Fruit fly (Drosophila melanogaster): Measurements from ENCODE around the gene CG5177.
A peak's percentile ranks its signal among the peaks of the same experiment; 100 is the strongest.

The CG5177 gene

DNA sequence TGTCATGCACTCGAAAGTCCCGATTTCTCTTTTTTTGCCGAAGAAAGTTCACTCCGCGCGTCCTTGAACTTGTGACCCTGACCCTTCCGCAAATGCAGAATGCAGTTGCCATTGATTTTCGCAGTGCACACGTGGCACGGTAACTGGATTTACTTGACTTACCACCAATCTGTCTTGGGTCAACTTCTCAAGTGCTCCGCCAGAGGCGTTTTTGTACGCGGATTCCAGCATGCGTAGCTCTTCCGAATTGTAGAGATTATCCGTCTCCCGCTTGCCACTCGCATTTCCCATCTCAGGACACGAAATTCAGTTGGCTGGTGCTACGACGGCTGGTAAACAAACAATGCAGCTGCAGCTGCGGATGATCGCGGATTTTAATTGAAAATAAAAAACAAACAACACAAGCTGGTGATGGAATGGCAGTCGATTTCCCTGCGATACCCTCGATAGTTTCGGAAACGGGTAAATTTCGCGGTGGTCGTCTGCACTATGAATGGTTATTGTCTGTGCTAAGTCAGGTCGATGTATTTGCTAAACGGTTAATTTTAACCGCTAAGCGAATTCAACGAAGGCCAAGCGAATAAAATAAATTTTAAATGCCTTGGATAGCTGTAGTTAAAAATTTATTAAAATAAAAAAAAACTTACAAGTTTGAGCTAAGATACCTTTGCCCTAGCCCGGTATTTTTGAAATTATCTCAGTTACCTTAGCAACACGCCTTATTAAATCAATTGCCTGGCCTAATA, 17.0 kb upstream of the CG5177 start, which contains the start of the genes CG5149 and gudu (continued):
- peak; percentile 50 for TF ChIP-seq CG10267 (tag; optimal IDR thresholded peaks at IDR 0.05)
- peak; percentile 86 for TF ChIP-seq HLH4C (GFP tag; IDR thresholded peaks at IDR 0.05; ENCODE audit: partially characterized antibody)
- TF ChIP-seq Ets65A (GFP tag), result peak; percentile 49
- no peak for TF ChIP-seq TFAM (GFP tag; optimal IDR thresholded peaks at IDR 0.05)
- TF ChIP-seq Dll (GFP tag; IDR thresholded peaks at IDR 0.05; ENCODE audit: partially characterized antibody), result peak; percentile 90
- TF ChIP-seq Hr78 (GFP tag; optimal IDR thresholded peaks at IDR 0.05), result peak in 1 of 2 experiments; percentile 90
- no peak for TF ChIP-seq CG12299 (tag; optimal IDR thresholded peaks at IDR 0.05)
- TF ChIP-seq CG9876 (GFP tag; optimal IDR thresholded peaks at IDR 0.05), result no peak
- TF ChIP-seq HLH54F (GFP tag; optimal IDR thresholded peaks at IDR 0.05), result no peak
- peak; percentile 57 for TF ChIP-seq Hmr (GFP tag; optimal IDR thresholded peaks at IDR 0.05)
- TF ChIP-seq prd (optimal IDR thresholded peaks at IDR 0.05), result no peak
- no peak; the same call in 2 of the 3 replicates for TF ChIP-seq prd (GFP tag; IDR thresholded peaks at IDR 0.05)
- peak; percentile 65 for TF ChIP-seq CG12659 (GFP tag; optimal IDR thresholded peaks at IDR 0.05)
- TF ChIP-seq CG3163 (GFP tag; optimal IDR thresholded peaks at IDR 0.05), result peak; percentile 36
- peak; percentile 87 for TF ChIP-seq Med (GFP tag)
- no peak for TF ChIP-seq CG12104 (GFP tag; optimal IDR thresholded peaks at IDR 0.05)
- peak; percentile 24 for TF ChIP-seq HmgD (GFP tag; optimal IDR thresholded peaks at IDR 0.05)
- TF ChIP-seq CG7987 (GFP tag; optimal IDR thresholded peaks at IDR 0.05), result peak; percentile 24
- peak; percentile 46 for TF ChIP-seq CG9797 (GFP tag; optimal IDR thresholded peaks at IDR 0.05)
- TF ChIP-seq shn (GFP tag; optimal IDR thresholded peaks at IDR 0.05), result no peak
- TF ChIP-seq Scr (GFP tag; IDR thresholded peaks at IDR 0.05; ENCODE audit: partially characterized antibody), result peak; percentile 90
- TF ChIP-seq CG3281 (GFP tag; optimal IDR thresholded peaks at IDR 0.05), result no peak
- TF ChIP-seq H15 (GFP tag; IDR thresholded peaks at IDR 0.05), result no peak
- peak; percentile 55 for TF ChIP-seq NC2β (GFP tag; optimal IDR thresholded peaks at IDR 0.05)
- peak; percentile 89 for TF ChIP-seq inv (GFP tag; IDR thresholded peaks at IDR 0.05; ENCODE audit: partially characterized antibody)
- TF ChIP-seq CG15601 (tag; optimal IDR thresholded peaks at IDR 0.05), result peak; percentile 49
- TF ChIP-seq CoRest (tag; optimal IDR thresholded peaks at IDR 0.05), result peak; percentile 12
- peak; percentile 47 for TF ChIP-seq CHES-1-like (GFP tag; optimal IDR thresholded peaks at IDR 0.05)
- no peak for TF ChIP-seq CG8388 (GFP tag; optimal IDR thresholded peaks at IDR 0.05)
- peak; percentile 78 for TF ChIP-seq CG13775 (GFP tag; optimal IDR thresholded peaks at IDR 0.05)
- TF ChIP-seq Opbp (GFP tag; IDR thresholded peaks at IDR 0.05; ENCODE audit: partially characterized antibody), result peak; percentile 95
- TF ChIP-seq CG32532 (GFP tag; IDR thresholded peaks at IDR 0.05), result peak; percentile 51; the same call in 1 of the 2 replicates
- peak; percentile 47 for TF ChIP-seq CG2116 (GFP tag; optimal IDR thresholded peaks at IDR 0.05)
- TF ChIP-seq CG2129 (GFP tag; IDR thresholded peaks at IDR 0.05; ENCODE audit: partially characterized antibody), result peak; percentile 51
- no peak for TF ChIP-seq onecut (GFP tag; IDR thresholded peaks at IDR 0.05)
- TF ChIP-seq BEAF-32 (GFP tag; optimal IDR thresholded peaks at IDR 0.05), result peak; percentile 90
- TF ChIP-seq stwl (tag; optimal IDR thresholded peaks at IDR 0.05), result peak; percentile 72
- TF ChIP-seq CG13624 (GFP tag; optimal IDR thresholded peaks at IDR 0.05), result peak; percentile 2

DNA sequence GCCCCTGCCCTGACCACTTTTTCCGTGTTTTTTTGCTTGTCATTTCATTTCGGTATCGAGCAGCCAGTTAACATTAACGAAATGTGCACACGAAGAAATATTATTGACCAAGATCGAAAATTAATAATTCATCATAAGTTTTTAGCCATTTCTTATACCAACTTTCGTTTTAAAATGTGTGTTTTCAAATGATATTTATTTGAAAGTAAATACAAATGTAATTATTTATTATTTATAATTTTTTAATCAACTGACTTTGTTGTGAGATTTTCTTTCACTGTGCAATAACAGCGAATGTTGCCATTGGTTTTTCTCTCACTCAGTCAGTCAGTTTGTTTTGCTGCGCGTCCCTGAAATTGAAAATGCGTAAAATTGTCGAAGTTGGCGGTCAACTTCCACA, 9.2 kb upstream of the CG5177 start:
- TF ChIP-seq Xrp1 (GFP tag; IDR thresholded peaks at IDR 0.05) (peak; percentile 58), vnd (GFP tag; IDR thresholded peaks at IDR 0.05; ENCODE audit: partially characterized antibody) (no peak), wdn (GFP tag; IDR thresholded peaks at IDR 0.05) (no peak), CG2120 (GFP tag; optimal IDR thresholded peaks at IDR 0.05) (peak; percentile 27), Doc2 (GFP tag; IDR thresholded peaks at IDR 0.05) (no peak), Blimp-1 (GFP tag; optimal IDR thresholded peaks at IDR 0.05) (peak; percentile 50), CG6689 (GFP tag; IDR thresholded peaks at IDR 0.05) (peak; percentile 56), dpn (GFP tag; optimal IDR thresholded peaks at IDR 0.05) (peak in 1 of 2 experiments; percentile 44), her (GFP tag; optimal IDR thresholded peaks at IDR 0.05) (no peak), Abd-B (GFP tag; optimal IDR thresholded peaks at IDR 0.05) (peak; percentile 44), Ptx1 (GFP tag; IDR thresholded peaks at IDR 0.05) (peak; percentile 83), CG16863 (GFP tag; optimal IDR thresholded peaks at IDR 0.05) (no peak), chinmo (GFP tag; IDR thresholded peaks at IDR 0.05; ENCODE audit: partially characterized antibody) (no peak)

Data from whole organism, embryonic.